Fruit fly (Drosophila melanogaster) whole organism, embryonic: Measurements from ENCODE around the gene Sfp93F.

Source experiments
- CG11456 ChIP-seq: fragments of 200-800 bp; sonication (Bioruptor generic); IDR thresholded peaks from 3 replicates; pipeline ENCODE4 v1.3.6; 2022; ENCODE audit warnings: missing biosample characterization, missing genetic modification characterization
- CG17829 ChIP-seq: fragments of 200-800 bp; optimal IDR thresholded peaks from 2 replicates; lab custom pipeline; 2019; ENCODE audit warnings: missing biosample characterization, mild to moderate bottlenecking, missing genetic modification characterization, moderate library complexity
- CG2120 ChIP-seq: fragments of 200-800 bp; sonication (Bioruptor generic); optimal IDR thresholded peaks from 3 replicates; lab custom pipeline; 2016; ENCODE audit warnings: missing biosample characterization, missing genetic modification characterization
- Doc3 ChIP-seq: fragments of 200-800 bp; sonication (Bioruptor generic); IDR thresholded peaks from 3 replicates; pipeline ENCODE4 v1.3.6; 2022; ENCODE audit warnings: missing biosample characterization, missing genetic modification characterization; ENCODE audit not compliant: partially characterized antibody
- Drgx ChIP-seq: fragments of 200-800 bp; sonication (Bioruptor generic); IDR thresholded peaks from 2 replicates; pipeline ENCODE4 v1.3.6; 2022; ENCODE audit warnings: missing biosample characterization, missing genetic modification characterization
- Lpt ChIP-seq: fragments of >200 bp; optimal IDR thresholded peaks from 2 replicates; lab custom pipeline; 2018; ENCODE audit warnings: missing biosample characterization, missing genetic modification characterization
- Opbp ChIP-seq: fragments of 200-800 bp; sonication (Bioruptor generic); IDR thresholded peaks from 3 replicates; pipeline ENCODE4 v1.3.6; 2022; ENCODE audit warnings: missing biosample characterization, missing genetic modification characterization; ENCODE audit not compliant: partially characterized antibody
- Side ChIP-seq: fragments of 200-800 bp; sonication (Bioruptor generic); optimal IDR thresholded peaks from 2 replicates; lab custom pipeline; 2016; ENCODE audit warnings: missing biosample characterization, missing genetic modification characterization
- Sin3A ChIP-seq: fragments of >200 bp; optimal IDR thresholded peaks from 2 replicates; lab custom pipeline; 2018
- cad ChIP-seq: fragments of >200 bp; optimal IDR thresholded peaks from 2 replicates; lab custom pipeline; 2017; ENCODE audit warnings: missing biosample characterization, missing genetic modification characterization
- ems ChIP-seq: fragments of 200-800 bp; sonication (Bioruptor generic); optimal IDR thresholded peaks from 3 replicates; lab custom pipeline; 2016; ENCODE audit warnings: missing biosample characterization, missing genetic modification characterization
- fd64A ChIP-seq: fragments of 200-800 bp; sonication (Bioruptor generic); optimal IDR thresholded peaks from 3 replicates; lab custom pipeline; 2018; ENCODE audit warnings: missing biosample characterization, mild to moderate bottlenecking, missing genetic modification characterization
- gcm ChIP-seq: fragments of 200-800 bp; sonication (Bioruptor generic); optimal IDR thresholded peaks from 2 replicates; lab custom pipeline; 2019; ENCODE audit warnings: missing biosample characterization, mild to moderate bottlenecking, missing genetic modification characterization, moderate library complexity
- ind ChIP-seq: fragments of 200-800 bp; sonication (Bioruptor generic); optimal IDR thresholded peaks from 3 replicates; lab custom pipeline; 2016; ENCODE audit warnings: missing biosample characterization, missing genetic modification characterization

DNA sequence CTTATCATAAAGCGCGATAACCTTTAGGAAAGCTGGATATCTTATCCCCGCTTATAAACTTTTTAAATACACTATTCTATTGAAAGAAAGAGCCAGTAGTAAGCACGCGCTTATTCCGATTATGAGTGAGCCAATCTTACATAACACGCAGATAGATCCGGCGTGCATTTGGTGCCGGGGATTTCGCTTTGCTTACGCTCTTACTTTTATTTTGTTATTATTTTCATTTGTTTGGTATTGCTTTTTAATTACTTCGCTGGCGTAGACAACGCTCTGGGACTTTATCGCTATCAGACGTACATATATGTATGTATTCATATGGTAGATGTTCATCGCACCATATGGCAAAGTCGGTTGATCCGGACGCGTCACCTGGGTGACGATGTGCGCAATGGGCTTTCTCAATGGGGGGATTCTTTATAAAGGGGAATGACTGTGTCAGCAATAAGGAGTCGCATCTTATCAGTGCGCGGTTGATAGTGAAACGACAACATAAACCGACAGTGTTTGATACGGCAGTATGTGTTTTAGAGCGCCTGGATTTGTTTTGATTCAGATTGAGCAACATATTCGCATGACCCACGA, 4.8 kb upstream of the Sfp93F start:
- no peak for TF ChIP-seq Sin3A (lab: Kevin White, UChicago)
- no peak for TF ChIP-seq Doc3 (GFP tag; lab: Robert Waterston, UW)
- no peak for TF ChIP-seq CG17829 (tag; lab: Kevin White, UChicago)
- no peak for TF ChIP-seq ind
- no peak for TF ChIP-seq cad
- no peak for TF ChIP-seq Opbp
- no peak for TF ChIP-seq ems (GFP tag; lab: Kevin White, UChicago)
- no peak for TF ChIP-seq CG11456 (GFP tag; lab: Robert Waterston, UW)
- no peak for TF ChIP-seq gcm (GFP tag; lab: Kevin White, UChicago)
- TF ChIP-seq fd64A (GFP tag; lab: Kevin White, UChicago), result no peak
- no peak for TF ChIP-seq CG2120 (GFP tag; lab: Kevin White, UChicago)
- TF ChIP-seq Side (GFP tag; lab: Kevin White, UChicago), result no peak
- TF ChIP-seq Drgx (GFP tag; lab: Robert Waterston, UW), result no peak
- TF ChIP-seq Lpt (GFP tag; lab: Kevin White, UChicago), result no peak
